Worm (Caenorhabditis elegans) whole organism, L4 larva: Measurements from ENCODE around the gene F56H9.6.

ENCODE experiments used
- egl-27 ChIP-seq: sonication (generic microtip); optimal IDR thresholded peaks from 3 replicates; lab custom pipeline; 2017; ENCODE audit warnings: missing biosample characterization, missing genetic modification reagents, missing genetic modification characterization
- snpc-4 ChIP-seq: fragments of 150-350 bp; optimal IDR thresholded peaks from 2 replicates; lab custom pipeline; 2014; ENCODE audit warnings: missing biosample characterization, missing genetic modification characterization

ce11 chrV:12633046-12633445 lies 3.4 kb upstream of the F56H9.6 start:
- TF ChIP-seq snpc-4 (tag; lab: Kevin White, UChicago) (no peak), egl-27 (no peak)
